Worm (Caenorhabditis elegans) whole organism, L4/young adult: ENCODE results near the gene dvc-1.

ENCODE experiments used
- dao-5 ChIP-seq: sonication (generic microtip); optimal IDR thresholded peaks from 2 replicates; lab custom pipeline; 2016; ENCODE audit warnings: missing genotype, missing genetic modification characterization, moderate library complexity, missing compliant biosample characterization
- him-1 ChIP-seq: sonication (generic microtip); optimal IDR thresholded peaks from 2 replicates; lab custom pipeline; 2016; ENCODE audit warnings: missing genotype, missing genetic modification reagents, missing genetic modification characterization, missing compliant biosample characterization

- TF ChIP-seq dao-5: no peak
- no peak for TF ChIP-seq him-1 (tag; lab: Kevin White, UChicago)
Measured at ce11 chrV:11216137-11216536, 23.0 kb downstream of the dvc-1 start.
